Worm (Caenorhabditis elegans) whole organism, late embryonic: ENCODE results near the gene ZK1321.4.

ENCODE experiments used
- ahr-1 ChIP-seq: sonication (generic microtip); optimal IDR thresholded peaks from 2 replicates; lab custom pipeline; 2016; ENCODE audit warnings: missing genetic modification characterization, missing compliant biosample characterization
- ama-1 ChIP-seq: fragments of 150-350 bp; optimal IDR thresholded peaks from 2 replicates; lab custom pipeline; 2014
- elt-2 ChIP-seq: sonication (generic microtip); optimal IDR thresholded peaks from 2 replicates; lab custom pipeline; 2016; ENCODE audit warnings: missing genetic modification reagents, missing genetic modification characterization, missing compliant biosample characterization
- fkh-10 ChIP-seq: fragments of 150-350 bp; optimal IDR thresholded peaks from 2 replicates; lab custom pipeline; 2014; ENCODE audit warnings: missing biosample characterization, missing genetic modification reagents, missing genetic modification characterization
- hlh-6 ChIP-seq: sonication (generic microtip); optimal IDR thresholded peaks from 2 replicates; lab custom pipeline; 2016; ENCODE audit warnings: missing genotype, missing genetic modification characterization, missing compliant biosample characterization
- lim-6 ChIP-seq: sonication (generic microtip); optimal IDR thresholded peaks from 2 replicates; lab custom pipeline; 2016; ENCODE audit warnings: missing genetic modification characterization, missing compliant biosample characterization
- mec-3 ChIP-seq: sonication (generic microtip); optimal IDR thresholded peaks from 2 replicates; lab custom pipeline; 2016; ENCODE audit warnings: borderline replicate concordance, missing genetic modification characterization, missing compliant biosample characterization
- nhr-11 ChIP-seq: fragments of 150-350 bp; optimal IDR thresholded peaks from 2 replicates; lab custom pipeline; 2014; ENCODE audit warnings: missing biosample characterization, missing genetic modification characterization
- rnt-1 ChIP-seq: sonication (generic microtip); optimal IDR thresholded peaks from 2 replicates; lab custom pipeline; 2016; ENCODE audit warnings: missing genetic modification characterization, missing compliant biosample characterization
- sox-4 ChIP-seq: sonication (generic microtip); optimal IDR thresholded peaks from 2 replicates; lab custom pipeline; 2017; ENCODE audit warnings: mild to moderate bottlenecking, missing genetic modification characterization, inconsistent platforms, missing compliant biosample characterization
- tbx-2 ChIP-seq: sonication (generic microtip); optimal IDR thresholded peaks from 2 replicates; lab custom pipeline; 2016; ENCODE audit warnings: missing genetic modification characterization, missing compliant biosample characterization
- zip-5 ChIP-seq: sonication (generic microtip); optimal IDR thresholded peaks from 2 replicates; lab custom pipeline; 2016; ENCODE audit warnings: missing genetic modification characterization, missing compliant biosample characterization

DNA sequence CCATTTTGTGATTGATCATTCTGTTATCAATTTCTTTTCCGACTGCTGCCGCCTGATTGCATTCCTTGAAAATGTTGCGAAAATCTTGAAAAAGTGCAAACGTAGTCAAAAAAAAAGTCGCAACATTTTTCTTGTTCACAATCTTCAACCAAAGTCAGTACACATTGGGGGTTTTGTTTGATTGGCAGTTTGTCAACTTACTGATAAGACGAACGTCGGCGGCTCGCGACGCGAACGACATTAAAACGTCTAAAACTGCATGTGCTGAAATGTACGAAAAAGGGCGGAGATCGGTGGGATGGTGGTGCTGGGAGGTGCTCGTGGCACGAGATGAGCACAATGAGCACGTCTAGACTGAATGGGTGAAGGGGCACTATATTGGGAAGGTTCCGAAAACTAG is 34.9 kb downstream of the ZK1321.4 start:
- TF ChIP-seq elt-2 (tag; lab: Kevin White, UChicago) (no peak), sox-4 (tag; lab: Kevin White, UChicago) (no peak), nhr-11 (no peak), ahr-1 (tag; lab: Kevin White, UChicago) (no peak), ama-1 (lab: Kevin White, UChicago) (no peak), mec-3 (tag; lab: Kevin White, UChicago) (no peak), hlh-6 (tag; lab: Kevin White, UChicago) (no peak), lim-6 (no peak), tbx-2 (tag; lab: Kevin White, UChicago) (no peak), fkh-10 (GFP tag; lab: Kevin White, UChicago) (no peak), rnt-1 (tag; lab: Kevin White, UChicago) (no peak), zip-5 (tag; lab: Kevin White, UChicago) (no peak)
